Fruit fly (Drosophila melanogaster) whole organism, embryonic: Measurements from ENCODE around the gene CG43163.

Source experiments
- Atf3 ChIP-seq: fragments of 200-800 bp; sonication (Bioruptor generic); optimal IDR thresholded peaks from 3 replicates; lab custom pipeline; 2016; ENCODE audit warnings: missing biosample characterization, missing genetic modification characterization
- CG1024 ChIP-seq: fragments of 200-800 bp; sonication (Bioruptor generic); IDR thresholded peaks from 2 replicates; pipeline ENCODE4 v1.3.6; 2022; ENCODE audit warnings: missing biosample characterization, missing genetic modification characterization
- CG12219 ChIP-seq: fragments of 200-800 bp; sonication (Bioruptor generic); optimal IDR thresholded peaks from 3 replicates; lab custom pipeline; 2018; ENCODE audit warnings: missing biosample characterization, mild to moderate bottlenecking, missing genetic modification characterization
- CG13123 ChIP-seq: fragments of 200-800 bp; sonication (Bioruptor generic); optimal IDR thresholded peaks from 2 replicates; lab custom pipeline; 2016; ENCODE audit warnings: missing biosample characterization, missing genetic modification characterization
- CG13775 ChIP-seq: fragments of 200-800 bp; sonication (Bioruptor generic); optimal IDR thresholded peaks from 3 replicates; lab custom pipeline; 2017; ENCODE audit warnings: missing biosample characterization, mild to moderate bottlenecking, missing genetic modification characterization
- CG1602 ChIP-seq: fragments of 200-800 bp; sonication (Bioruptor generic); optimal IDR thresholded peaks from 3 replicates; lab custom pipeline; 2016; ENCODE audit warnings: missing biosample characterization, missing genetic modification characterization
- CG16815 ChIP-seq: fragments of 200-800 bp; sonication (Bioruptor generic); optimal IDR thresholded peaks from 3 replicates; lab custom pipeline; 2017; ENCODE audit warnings: missing biosample characterization, mild to moderate bottlenecking, missing genetic modification characterization
- CG18764 ChIP-seq: fragments of 200-800 bp; sonication (Bioruptor generic); optimal IDR thresholded peaks from 3 replicates; lab custom pipeline; 2016; ENCODE audit warnings: missing biosample characterization, missing genetic modification characterization
- CG2129 ChIP-seq: fragments of 200-800 bp; sonication (Bioruptor generic); IDR thresholded peaks from 2 replicates; pipeline ENCODE4 v1.3.6; 2022; ENCODE audit warnings: missing biosample characterization, missing genetic modification characterization; ENCODE audit not compliant: partially characterized antibody
- CG31441 ChIP-seq: fragments of 200-800 bp; sonication (Bioruptor generic); IDR thresholded peaks from 2 replicates; pipeline ENCODE4 v1.3.6; 2022; ENCODE audit warnings: missing biosample characterization, missing genetic modification characterization
- CG3726 ChIP-seq: fragments of 200-800 bp; sonication (Bioruptor generic); IDR thresholded peaks from 3 replicates; pipeline ENCODE4, ENCODE4 v1.3.6; 2022; ENCODE audit warnings: missing biosample characterization, missing genetic modification characterization
- CG4360 ChIP-seq: fragments of 200-800 bp; sonication (Bioruptor generic); IDR thresholded peaks from 2 replicates; pipeline ENCODE4 v1.3.6; 2022; ENCODE audit warnings: missing biosample characterization, missing genetic modification characterization
- CG6254 ChIP-seq: fragments of 200-800 bp; sonication (Bioruptor generic); optimal IDR thresholded peaks from 3 replicates; lab custom pipeline; 2017; ENCODE audit warnings: mild to moderate bottlenecking, missing biosample characterization, missing genetic modification reagents, missing genetic modification characterization
- CG7963 ChIP-seq: fragments of 200-800 bp; sonication (Bioruptor generic); IDR thresholded peaks from 3 replicates; pipeline ENCODE4 v1.3.6; 2022; ENCODE audit warnings: missing biosample characterization, missing genetic modification characterization; ENCODE audit not compliant: partially characterized antibody
- CG8089 ChIP-seq: fragments of 200-800 bp; sonication (Bioruptor generic); optimal IDR thresholded peaks from 3 replicates; lab custom pipeline; 2016; ENCODE audit warnings: missing biosample characterization, missing genetic modification characterization
- CG8290 ChIP-seq, 3 experiments: fragments of 200-800 bp; sonication (Bioruptor generic); optimal IDR thresholded peaks; 2 replicates each; lab custom pipeline; 2016 to 2019; ENCODE audit warnings: missing biosample characterization in 3 of 3, missing genetic modification characterization in 3 of 3, mild to moderate bottlenecking in 2 of 3, moderate library complexity in 1 of 3
- CG8944 ChIP-seq: fragments of 200-800 bp; sonication (Bioruptor generic); optimal IDR thresholded peaks from 3 replicates; lab custom pipeline; 2016; ENCODE audit warnings: missing biosample characterization, missing genetic modification characterization
- Camta ChIP-seq: fragments of 200-800 bp; sonication (Bioruptor generic); optimal IDR thresholded peaks from 2 replicates; lab custom pipeline; 2016; ENCODE audit warnings: missing biosample characterization, missing genetic modification characterization
- CrebB ChIP-seq: fragments of 200-800 bp; sonication (Bioruptor generic); optimal IDR thresholded peaks from 3 replicates; lab custom pipeline; 2018; ENCODE audit warnings: missing biosample characterization, mild to moderate bottlenecking, missing genetic modification characterization
- Dip3 ChIP-seq: fragments of 200-800 bp; sonication (Bioruptor generic); optimal IDR thresholded peaks from 3 replicates; lab custom pipeline; 2016; ENCODE audit warnings: missing biosample characterization, missing genetic modification characterization
- Dp ChIP-seq: fragments of 200-800 bp; sonication (Bioruptor generic); optimal IDR thresholded peaks from 2 replicates; lab custom pipeline; 2018; ENCODE audit warnings: missing biosample characterization, mild to moderate bottlenecking, missing genetic modification characterization, moderate library complexity
- E2f2 ChIP-seq: fragments of 200-800 bp; sonication (Bioruptor generic); IDR thresholded peaks from 2 replicates; pipeline ENCODE4 v1.3.6; 2022; ENCODE audit warnings: missing biosample characterization, missing genetic modification characterization
- Ets65A ChIP-seq: fragments of 200-800 bp; sonication (Bioruptor generic); peaks from one replicate; lab custom pipeline; 2016; ENCODE audit warnings: missing biosample characterization, missing genetic modification characterization
- Fer1 ChIP-seq: fragments of 200-800 bp; sonication (Bioruptor generic); optimal IDR thresholded peaks from 2 replicates; lab custom pipeline; 2017; ENCODE audit warnings: missing biosample characterization, mild to moderate bottlenecking, missing genetic modification characterization
- Hr51 ChIP-seq, 2 experiments: fragments of 200-800 bp; sonication (Bioruptor generic); optimal IDR thresholded peaks; 2 replicates in 1 of 2; 3 replicates in 1 of 2; lab custom pipeline; 2016 to 2018; ENCODE audit warnings: missing biosample characterization in 2 of 2, missing genetic modification characterization in 2 of 2, mild to moderate bottlenecking in 1 of 2, moderate library complexity in 1 of 2
- Mrtf ChIP-seq: fragments of 200-800 bp; sonication (Bioruptor generic); IDR thresholded peaks from 3 replicates; pipeline ENCODE4 v1.3.6; 2022; ENCODE audit warnings: missing biosample characterization, missing genetic modification characterization
- NFAT ChIP-seq: fragments of 200-800 bp; sonication (Bioruptor generic); IDR thresholded peaks from 2 replicates; pipeline ENCODE4 v1.3.6; 2022; ENCODE audit warnings: missing biosample characterization, missing genetic modification characterization
- NK7.1 ChIP-seq: fragments of 200-800 bp; sonication (Bioruptor generic); optimal IDR thresholded peaks from 3 replicates; lab custom pipeline; 2016; ENCODE audit warnings: missing biosample characterization, missing genetic modification characterization
- Sin3A ChIP-seq: fragments of >200 bp; optimal IDR thresholded peaks from 2 replicates; lab custom pipeline; 2018
- Sry-δ ChIP-seq: fragments of 200-800 bp; sonication (Bioruptor generic); optimal IDR thresholded peaks from 2 replicates; lab custom pipeline; 2016; ENCODE audit warnings: missing biosample characterization, missing genetic modification characterization
- Ssrp ChIP-seq: fragments of 200-800 bp; sonication (Bioruptor generic); optimal IDR thresholded peaks from 2 replicates; lab custom pipeline; 2018; ENCODE audit warnings: missing biosample characterization, mild to moderate bottlenecking, missing genetic modification characterization, moderate library complexity
- Stat92E ChIP-seq, 3 experiments: fragments of >200 bp in 2 of 3; fragments of 200-800 bp in 1 of 3; sonication (Bioruptor generic) in 1 of 3; optimal IDR thresholded peaks; 2 replicates each; lab custom pipeline; 2017 to 2019; ENCODE audit warnings: missing biosample characterization in 3 of 3, missing genetic modification characterization in 3 of 3, mild to moderate bottlenecking in 1 of 3, moderate library complexity in 1 of 3
- Taf1 ChIP-seq: fragments of 200-800 bp; sonication (Bioruptor generic); IDR thresholded peaks from 2 replicates; pipeline ENCODE4 v1.3.6; 2022; ENCODE audit warnings: missing biosample characterization, missing genetic modification characterization
- abd-A ChIP-seq: fragments of 200-800 bp; sonication (Bioruptor generic); optimal IDR thresholded peaks from 3 replicates; lab custom pipeline; 2019; ENCODE audit warnings: missing biosample characterization, mild to moderate bottlenecking, missing genetic modification characterization, moderate library complexity
- aop ChIP-seq: fragments of 200-800 bp; sonication (Bioruptor generic); IDR thresholded peaks from 2 replicates; pipeline ENCODE4 v1.3.6; 2022; ENCODE audit warnings: missing biosample characterization, missing genetic modification characterization
- cad ChIP-seq: fragments of >200 bp; optimal IDR thresholded peaks from 2 replicates; lab custom pipeline; 2017; ENCODE audit warnings: missing biosample characterization, missing genetic modification characterization
- dan ChIP-seq: fragments of 200-800 bp; sonication (Bioruptor generic); IDR thresholded peaks from 2 replicates; pipeline ENCODE4 v1.3.6; 2022; ENCODE audit warnings: missing biosample characterization, missing genetic modification characterization
- dysf ChIP-seq: fragments of 200-800 bp; sonication (Bioruptor generic); IDR thresholded peaks from 3 replicates; pipeline ENCODE4 v1.3.6; 2022; ENCODE audit warnings: missing biosample characterization, missing genetic modification characterization
- fu2 ChIP-seq: fragments of 200-800 bp; sonication (Bioruptor generic); optimal IDR thresholded peaks from 2 replicates; lab custom pipeline; 2016; ENCODE audit warnings: missing biosample characterization, missing genetic modification characterization
- jing ChIP-seq: fragments of 200-800 bp; sonication (Bioruptor generic); optimal IDR thresholded peaks from 2 replicates; lab custom pipeline; 2018; ENCODE audit warnings: missing biosample characterization, mild to moderate bottlenecking, missing genetic modification characterization
- oc ChIP-seq: fragments of 200-800 bp; sonication (Bioruptor generic); optimal IDR thresholded peaks from 2 replicates; lab custom pipeline; 2018; ENCODE audit warnings: missing biosample characterization, mild to moderate bottlenecking, missing genetic modification characterization, moderate library complexity
- otp ChIP-seq: fragments of 200-800 bp; sonication (Bioruptor generic); IDR thresholded peaks from 3 replicates; pipeline ENCODE4, ENCODE4 v1.3.6; 2022; ENCODE audit warnings: missing biosample characterization, missing genetic modification characterization
- peb ChIP-seq: fragments of 200-800 bp; sonication (Bioruptor generic); IDR thresholded peaks from 2 replicates; pipeline ENCODE4 v1.3.6; 2022; ENCODE audit warnings: missing biosample characterization, missing genetic modification characterization
- pita ChIP-seq: fragments of 200-800 bp; sonication (Bioruptor generic); optimal IDR thresholded peaks from 2 replicates; lab custom pipeline; 2017; ENCODE audit warnings: missing biosample characterization, mild to moderate bottlenecking, missing genetic modification characterization
- ro ChIP-seq: fragments of 200-800 bp; sonication (Bioruptor generic); IDR thresholded peaks from 2 replicates; pipeline ENCODE4 v1.3.6; 2022; ENCODE audit warnings: missing biosample characterization, missing genetic modification characterization
- slp2 ChIP-seq: fragments of 200-800 bp; sonication (Bioruptor generic); optimal IDR thresholded peaks from 2 replicates; lab custom pipeline; 2016; ENCODE audit warnings: missing biosample characterization, missing genetic modification characterization
- ssp ChIP-seq: fragments of 200-800 bp; sonication (Bioruptor generic); IDR thresholded peaks from 2 replicates; pipeline ENCODE4 v1.3.6; 2022; ENCODE audit warnings: missing biosample characterization, missing genetic modification characterization
- ttk ChIP-seq: fragments of 200-800 bp; sonication (Bioruptor generic); IDR thresholded peaks from 2 replicates; pipeline ENCODE4 v2.1.2; 2022; ENCODE audit warnings: missing biosample characterization, missing genetic modification characterization
- vnd ChIP-seq: fragments of 200-800 bp; sonication (Bioruptor generic); IDR thresholded peaks from 3 replicates; pipeline ENCODE4 v1.3.6; 2022; ENCODE audit warnings: missing biosample characterization, missing genetic modification characterization; ENCODE audit not compliant: partially characterized antibody

CG43163 gene

DNA sequence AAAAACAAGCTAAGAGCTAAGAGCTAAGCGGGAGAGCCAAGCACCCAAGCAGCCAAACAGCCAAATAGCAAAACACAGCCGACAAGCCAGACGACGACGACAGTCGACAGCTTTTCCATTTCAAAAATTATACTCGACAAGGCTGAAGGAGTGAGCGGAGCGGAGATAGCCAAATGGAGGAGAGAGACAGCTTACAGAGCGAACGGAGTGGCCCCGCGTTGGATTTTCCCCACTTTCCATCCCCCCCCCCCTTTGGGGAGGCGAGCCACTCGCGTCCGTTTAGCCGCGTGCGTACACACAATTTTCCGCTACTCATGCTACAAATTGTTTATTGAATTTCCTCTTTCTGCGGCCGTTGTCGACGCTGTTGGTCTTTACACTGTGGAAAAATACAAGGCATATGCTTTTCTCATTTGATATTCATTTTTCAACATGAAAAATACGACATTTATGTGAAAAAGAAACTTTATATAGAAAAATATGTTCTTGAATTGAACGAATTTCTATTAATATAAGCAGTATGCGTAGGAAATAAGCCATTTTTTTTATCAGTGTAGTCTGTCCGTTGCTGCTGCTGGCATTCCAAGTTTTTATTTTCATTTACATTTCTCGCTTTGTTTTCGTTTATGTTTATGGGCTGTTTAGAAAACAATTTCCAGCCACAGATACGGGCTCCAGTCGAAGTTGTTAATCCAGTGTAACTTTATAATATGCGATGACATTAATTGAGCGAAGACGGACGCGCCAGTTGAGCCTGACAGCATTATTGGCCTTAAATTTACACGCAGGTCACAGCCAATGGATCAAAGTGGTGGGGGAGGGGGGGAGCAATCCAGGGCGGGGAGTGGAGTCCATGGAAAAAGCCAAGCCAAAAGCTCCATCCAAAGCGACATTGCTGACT is 48.8 kb downstream of the CG43163 start (continued):
- TF ChIP-seq Sin3A (lab: Kevin White, UChicago) (no peak), ro (GFP tag; lab: Robert Waterston, UW) (peak; percentile 94), Dp (GFP tag; lab: Kevin White, UChicago) (peak; percentile 24), CG12219 (GFP tag; lab: Kevin White, UChicago) (peak; percentile 98), Atf3 (GFP tag; lab: Kevin White, UChicago) (peak; percentile 97), ttk (peak; percentile 98), dysf (peak; percentile 98), Ets65A (GFP tag; lab: Kevin White, UChicago) (peak; percentile 99), CG8089 (GFP tag; lab: Kevin White, UChicago) (peak; percentile 96), abd-A (tag; lab: Kevin White, UChicago) (peak; percentile 91), CG13123 (GFP tag; lab: Kevin White, UChicago) (peak; percentile 97), fu2 (peak; percentile 93), E2f2 (peak; percentile 85), dan (GFP tag; lab: Robert Waterston, UW) (peak; percentile 88), CG8944 (GFP tag; lab: Kevin White, UChicago) (peak; percentile 96), ssp (GFP tag; lab: Robert Waterston, UW) (peak; percentile 92), CrebB (tag; lab: Kevin White, UChicago) (peak; percentile 98), CG2129 (GFP tag; lab: Robert Waterston, UW) (no peak), aop (GFP tag; lab: Robert Waterston, UW) (peak; percentile 91), CG31441 (peak; percentile 99), Fer1 (peak; percentile 98), NK7.1 (GFP tag; lab: Kevin White, UChicago) (peak; percentile 97), Mrtf (GFP tag; lab: Robert Waterston, UW) (peak; percentile 96), NFAT (peak; percentile 90), cad (GFP tag; lab: Kevin White, UChicago) (no peak), Taf1 (GFP tag; lab: Robert Waterston, UW) (peak; percentile 92), jing (peak; percentile 96), slp2 (GFP tag; lab: Kevin White, UChicago) (peak; percentile 98), Camta (GFP tag; lab: Kevin White, UChicago) (peak; percentile 98), CG8290 (GFP tag; optimal IDR thresholded peaks at IDR 0.05; lab: Kevin White, UChicago) (peak; percentile 97), CG8290 (tag; optimal IDR thresholded peaks at IDR 0.05; lab: Kevin White, UChicago) (peak; percentile 81 to 87), CG3726 (peak; percentile 98), otp (GFP tag; lab: Robert Waterston, UW) (peak; percentile 98), vnd (no peak), CG4360 (GFP tag; lab: Robert Waterston, UW) (peak; percentile 83), CG13775 (GFP tag; lab: Kevin White, UChicago) (peak; percentile 98), CG1024 (peak; percentile 95), CG18764 (GFP tag; lab: Kevin White, UChicago) (peak; percentile 97), Stat92E (GFP tag; optimal IDR thresholded peaks at IDR 0.05; lab: Kevin White, UChicago) (peak in 1 of 3 experiments; percentile 99), Sry-δ (GFP tag; lab: Kevin White, UChicago) (peak; percentile 71), Hr51 (GFP tag; optimal IDR thresholded peaks at IDR 0.05; lab: Kevin White, UChicago) (peak; percentile 97 to 99), pita (GFP tag; lab: Kevin White, UChicago) (no peak), CG7963 (GFP tag; lab: Robert Waterston, UW) (no peak), Dip3 (GFP tag; lab: Kevin White, UChicago) (peak; percentile 93), CG1602 (GFP tag; lab: Kevin White, UChicago) (peak; percentile 99), CG16815 (GFP tag; lab: Kevin White, UChicago) (peak; percentile 97), CG6254 (peak; percentile 97), peb (GFP tag; lab: Robert Waterston, UW) (peak; percentile 97), oc (tag; lab: Kevin White, UChicago) (peak; percentile 99), Ssrp (peak; percentile 99)
